Worm (Caenorhabditis elegans) whole organism, young adult: ENCODE results near the gene Y15E3A.5.

ENCODE experiments used
- let-607 ChIP-seq, 2 experiments: fragments of 200-800 bp in 1 of 2; sonication (Bioruptor generic) in 1 of 2; sonication (generic microtip) in 1 of 2; optimal IDR thresholded peaks; 2 replicates each; lab custom pipeline; 2016 to 2018; ENCODE audit warnings: mild to moderate bottlenecking in 2 of 2, missing compliant biosample characterization in 2 of 2, missing genetic modification characterization in 2 of 2, moderate library complexity in 2 of 2, missing genotype in 1 of 2
- lir-1 ChIP-seq: fragments of 200-800 bp; sonication (Bioruptor generic); conservative IDR thresholded peaks from 2 replicates; pipeline ENCODE4 v1.3.6; 2022; ENCODE audit warnings: missing genetic modification reagents, missing genetic modification characterization, missing compliant biosample characterization
- snpc-1.3 ChIP-seq: sonication (generic microtip); optimal IDR thresholded peaks from 2 replicates; lab custom pipeline; 2017; ENCODE audit warnings: missing genetic modification characterization, mild to moderate bottlenecking, missing compliant biosample characterization, antibody characterized with exemption, moderate library complexity, missing genotype, missing genetic modification reagents; ENCODE audit not compliant: insufficient read depth

DNA sequence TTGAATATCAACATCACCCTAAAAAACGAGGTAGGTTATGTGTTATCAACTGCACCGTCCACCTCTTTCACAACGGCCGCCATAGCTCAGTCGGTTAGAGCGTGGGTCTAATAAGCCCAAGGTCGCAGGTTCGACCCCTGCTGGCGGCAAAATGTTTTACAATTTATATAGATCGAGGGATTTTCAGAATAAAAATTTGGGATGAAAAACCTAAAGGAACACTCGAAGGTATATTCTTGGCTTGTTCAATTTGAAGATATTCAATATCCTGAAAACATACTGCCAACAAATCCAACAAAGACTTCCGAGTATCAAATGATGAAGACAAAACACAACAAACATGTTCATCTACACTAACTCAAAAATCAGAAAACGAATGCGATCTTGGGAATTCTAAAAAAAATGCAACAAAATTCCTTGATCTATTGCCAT, 42.9 kb upstream of the Y15E3A.5 start:
- TF ChIP-seq snpc-1.3 (tag; lab: Kevin White, UChicago) (peak; percentile 65), let-607 (tag; optimal IDR thresholded peaks at IDR 0.05; lab: Kevin White, UChicago) (peak; percentile 20 to 74), lir-1 (no peak)
